Worm (Caenorhabditis elegans) whole organism, mixed stage, embryonic: Measurements from ENCODE around the gene mul-1.
"Not testable (repeated sequence)": the region's sequence is repeated elsewhere in the genome, so short reads cannot be mapped to it uniquely, and the experiment has no call there.

ENCODE experiments used
- M03D4.4 ChIP-seq: sonication (generic microtip); optimal IDR thresholded peaks from 2 replicates; lab custom pipeline; 2017; ENCODE audit warnings: mild to moderate bottlenecking, missing genetic modification characterization, missing compliant biosample characterization
- bed-3 ChIP-seq: fragments of 200-800 bp; sonication (Bioruptor generic); optimal IDR thresholded peaks from 3 replicates; lab custom pipeline; 2018; ENCODE audit warnings: mild to moderate bottlenecking, missing genetic modification characterization, moderate library complexity, missing compliant biosample characterization
- blmp-1 ChIP-seq: fragments of 150-350 bp; optimal IDR thresholded peaks from 2 replicates; lab custom pipeline; 2014; ENCODE audit warnings: missing biosample characterization, missing genetic modification characterization
- ceh-39 ChIP-seq: fragments of 150-350 bp; optimal IDR thresholded peaks from 2 replicates; lab custom pipeline; 2014; ENCODE audit warnings: missing biosample characterization, missing genetic modification characterization
- ceh-43 ChIP-seq: fragments of 200-800 bp; sonication (Bioruptor generic); optimal IDR thresholded peaks from 2 replicates; lab custom pipeline; 2018; ENCODE audit warnings: mild to moderate bottlenecking, missing genetic modification characterization, moderate library complexity, missing compliant biosample characterization
- ces-1 ChIP-seq: fragments of 150-350 bp; optimal IDR thresholded peaks from 2 replicates; lab custom pipeline; 2014; ENCODE audit warnings: missing biosample characterization, missing genetic modification reagents, missing genetic modification characterization
- drap-1 ChIP-seq: fragments of 200-800 bp; sonication (Bioruptor generic); optimal IDR thresholded peaks from 3 replicates; lab custom pipeline; 2018; ENCODE audit warnings: mild to moderate bottlenecking, missing genetic modification characterization, missing compliant biosample characterization
- elt-1 ChIP-seq: sonication (generic microtip); optimal IDR thresholded peaks from 2 replicates; lab custom pipeline; 2017; ENCODE audit warnings: missing genetic modification characterization, mild to moderate bottlenecking, missing compliant biosample characterization, antibody characterized with exemption, moderate library complexity, borderline replicate concordance; ENCODE audit not compliant: insufficient read depth
- elt-3 ChIP-seq: fragments of 150-350 bp; optimal IDR thresholded peaks from 2 replicates; lab custom pipeline; 2014; ENCODE audit warnings: missing biosample characterization, missing genetic modification characterization
- flh-1 ChIP-seq: fragments of 200-800 bp; sonication (Bioruptor generic); optimal IDR thresholded peaks from 2 replicates; lab custom pipeline; 2018; ENCODE audit warnings: mild to moderate bottlenecking, missing genetic modification characterization, moderate library complexity, missing compliant biosample characterization
- ham-2 ChIP-seq: fragments of 200-800 bp; sonication (Bioruptor generic); optimal IDR thresholded peaks from 2 replicates; lab custom pipeline; 2018; ENCODE audit warnings: mild to moderate bottlenecking, missing genetic modification characterization, missing compliant biosample characterization
- hlh-1 ChIP-seq: fragments of 150-350 bp; optimal IDR thresholded peaks from 2 replicates; lab custom pipeline; 2014; ENCODE audit warnings: missing biosample characterization, missing genetic modification reagents, missing genetic modification characterization
- lin-13 ChIP-seq: fragments of 150-350 bp; optimal IDR thresholded peaks from 2 replicates; lab custom pipeline; 2014; ENCODE audit warnings: missing biosample characterization, missing genetic modification characterization
- mab-5 ChIP-seq: fragments of 150-350 bp; optimal IDR thresholded peaks from 2 replicates; lab custom pipeline; 2014; ENCODE audit warnings: missing biosample characterization, missing genetic modification characterization
- mep-1 ChIP-seq: fragments of 150-350 bp; optimal IDR thresholded peaks from 2 replicates; lab custom pipeline; 2017; ENCODE audit warnings: missing biosample characterization, missing genetic modification reagents, missing genetic modification characterization, inconsistent platforms
- nhr-2 ChIP-seq: fragments of 150-350 bp; optimal IDR thresholded peaks from 2 replicates; lab custom pipeline; 2014; ENCODE audit warnings: missing biosample characterization, missing genetic modification characterization
- nhr-237 ChIP-seq: fragments of 150-350 bp; optimal IDR thresholded peaks from 2 replicates; lab custom pipeline; 2014; ENCODE audit warnings: missing biosample characterization, missing genetic modification characterization
- nhr-76 ChIP-seq: sonication (generic microtip); optimal IDR thresholded peaks from 2 replicates; lab custom pipeline; 2017; ENCODE audit warnings: missing biosample characterization, missing genetic modification characterization
- pha-4 ChIP-seq: fragments of 150-350 bp; optimal IDR thresholded peaks from 2 replicates; lab custom pipeline; 2018; ENCODE audit warnings: missing biosample characterization, missing genetic modification reagents, missing genetic modification characterization
- sem-2 ChIP-seq: fragments of 200-800 bp; sonication (Bioruptor generic); optimal IDR thresholded peaks from 2 replicates; lab custom pipeline; 2018; ENCODE audit warnings: mild to moderate bottlenecking, missing genetic modification characterization, missing compliant biosample characterization
- snpc-4 ChIP-seq: fragments of 150-350 bp; optimal IDR thresholded peaks from 2 replicates; lab custom pipeline; 2014; ENCODE audit warnings: missing biosample characterization, missing genetic modification characterization
- sptf-1 ChIP-seq: sonication (generic microtip); optimal IDR thresholded peaks from 2 replicates; lab custom pipeline; 2017; ENCODE audit warnings: mild to moderate bottlenecking, missing genetic modification characterization, moderate library complexity, missing compliant biosample characterization
- unc-120 ChIP-seq: sonication (generic microtip); optimal IDR thresholded peaks from 2 replicates; lab custom pipeline; 2017; ENCODE audit warnings: missing genetic modification characterization, missing compliant biosample characterization; ENCODE audit not compliant: poor library complexity, severe bottlenecking
- unc-39 ChIP-seq: fragments of 150-350 bp; optimal IDR thresholded peaks from 2 replicates; lab custom pipeline; 2014; ENCODE audit warnings: missing biosample characterization, missing genetic modification characterization
- unc-62 ChIP-seq: fragments of 150-350 bp; optimal IDR thresholded peaks from 2 replicates; lab custom pipeline; 2014; ENCODE audit warnings: missing biosample characterization, missing genetic modification reagents, missing genetic modification characterization
- zip-8 ChIP-seq: fragments of 150-350 bp; optimal IDR thresholded peaks from 2 replicates; lab custom pipeline; 2014; ENCODE audit warnings: missing biosample characterization, missing genetic modification characterization
- ztf-11 ChIP-seq: fragments of 150-350 bp; optimal IDR thresholded peaks from 2 replicates; lab custom pipeline; 2014; ENCODE audit warnings: missing biosample characterization, missing genetic modification characterization

mul-1 gene

ce11 chrIV:4135744-4136143, 12.8 kb upstream of the mul-1 start, which contains the start of gene F49F1.17:
TSS of gene F49F1.17 (minus strand) at chrIV:4135844.
- TF ChIP-seq sptf-1 (no peak), snpc-4 (tag; lab: Kevin White, UChicago) (no peak), pha-4 (no peak)

DNA sequence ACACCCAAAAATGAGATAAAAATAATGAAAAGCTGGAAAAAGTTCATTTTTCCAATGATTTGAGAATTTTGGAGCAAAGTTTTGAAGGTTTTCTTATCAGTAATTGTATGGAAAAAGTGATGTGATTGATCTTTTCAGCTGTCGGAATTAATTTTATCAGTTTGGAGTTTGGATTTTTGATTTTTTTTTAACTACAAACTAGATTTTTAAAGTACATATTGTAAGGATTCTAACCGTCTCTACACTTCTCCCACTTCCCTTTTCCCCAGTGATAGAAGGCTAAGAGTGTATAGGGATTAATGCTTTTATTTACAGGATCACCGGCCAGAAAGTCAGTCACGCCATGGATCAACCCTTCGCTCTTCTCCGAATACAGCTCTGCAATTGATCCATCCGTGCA, 2.7 kb upstream of the mul-1 start, which contains the start of gene F49F1.7:
F49F1.7 (minus strand) TSS at position 101 of the 400 bp plus-strand sequence.
- not testable (repeated sequence) for TF ChIP-seq unc-39 (tag; lab: Kevin White, UChicago); hlh-1; snpc-4 (tag; lab: Kevin White, UChicago)

DNA sequence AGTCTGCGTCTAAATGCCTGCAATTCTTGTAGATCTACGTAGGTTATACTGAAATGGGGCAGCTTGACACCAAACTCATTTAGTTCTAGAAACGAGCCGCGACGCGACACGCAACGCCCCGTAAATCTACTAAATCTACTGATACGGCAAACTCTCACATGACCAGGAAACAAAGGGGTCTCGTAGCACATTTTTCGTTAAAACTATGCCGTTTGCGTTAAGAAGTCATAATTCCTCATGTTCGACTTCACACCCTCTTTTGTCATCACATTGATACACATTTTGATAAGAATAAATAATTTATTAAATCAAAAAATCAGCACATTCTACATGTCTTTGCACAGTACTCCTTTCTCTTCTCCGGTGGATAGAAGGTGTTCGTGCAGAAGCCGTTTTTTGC, 1.9 kb downstream of the mul-1 start:
- TF ChIP-seq ztf-11 (tag; lab: Kevin White, UChicago) (no peak), lin-13 (tag; lab: Kevin White, UChicago) (no peak), sptf-1 (no peak), sem-2 (GFP tag; lab: Kevin White, UChicago) (no peak), hlh-1 (no peak), unc-62 (GFP tag; lab: Kevin White, UChicago) (no peak), elt-1 (tag; lab: Kevin White, UChicago) (no peak), nhr-2 (tag; lab: Kevin White, UChicago) (no peak), M03D4.4 (no peak), blmp-1 (tag; lab: Kevin White, UChicago) (no peak), flh-1 (GFP tag; lab: Kevin White, UChicago) (no peak)

- no peak for TF ChIP-seq elt-1 (tag; lab: Kevin White, UChicago)
- TF ChIP-seq hlh-1, result no peak
- no peak for TF ChIP-seq zip-8
- TF ChIP-seq nhr-2 (tag; lab: Kevin White, UChicago), result no peak
- no peak for TF ChIP-seq blmp-1 (tag; lab: Kevin White, UChicago)
- TF ChIP-seq ces-1 (GFP tag; lab: Kevin White, UChicago), result no peak
These were observed 2.7 kb downstream of the mul-1 start, which contains the start of gene F49F1.5 for ce11 chrIV:4120263-4120662. TSS of gene F49F1.5 (minus strand) at chrIV:4120415.

ce11 chrIV:4117432-4117831, 5.5 kb downstream of the mul-1 start, which contains the start of gene drd-50:
TSS of gene drd-50 (plus strand) at chrIV:4117732.
- TF ChIP-seq pha-4, result no peak
- TF ChIP-seq ceh-43 (GFP tag; lab: Kevin White, UChicago), result no peak
- TF ChIP-seq ceh-39 (tag; lab: Kevin White, UChicago), result no peak
- no peak for TF ChIP-seq sem-2 (GFP tag; lab: Kevin White, UChicago)
- TF ChIP-seq elt-3 (tag; lab: Kevin White, UChicago), result no peak
- no peak for TF ChIP-seq bed-3 (GFP tag; lab: Kevin White, UChicago)
- no peak for TF ChIP-seq nhr-237
- TF ChIP-seq lin-13 (tag; lab: Kevin White, UChicago), result no peak
- no peak for TF ChIP-seq mep-1 (tag; lab: Kevin White, UChicago)
- TF ChIP-seq ztf-11 (tag; lab: Kevin White, UChicago), result no peak
- TF ChIP-seq unc-120 (tag; lab: Kevin White, UChicago), result no peak

DNA sequence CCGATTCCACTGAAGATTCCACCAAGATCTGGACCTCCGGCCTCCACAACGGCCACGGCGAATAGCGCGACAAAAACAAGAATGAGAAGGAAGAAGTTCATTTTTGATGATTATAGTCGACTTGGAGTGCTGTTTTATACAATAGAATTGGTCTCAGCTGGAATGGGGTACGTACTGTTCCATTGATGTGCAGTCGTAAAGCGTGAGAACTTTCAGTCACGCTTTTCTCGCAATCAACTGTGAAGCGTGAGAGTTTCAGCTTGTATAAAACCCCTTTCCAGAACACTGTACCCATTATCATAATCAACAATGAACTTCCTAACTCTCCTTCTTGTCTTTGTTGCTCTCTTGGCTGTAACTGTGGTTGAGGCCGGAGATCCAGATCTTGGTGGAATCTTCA, 7.3 kb downstream of the mul-1 start, which contains the start of the genes F49F1.4 and F49F1.2:
F49F1.4 (minus strand) TSS at position 101 of the 400 bp plus-strand sequence.
F49F1.2 (plus strand) TSS at position 310 of the 400 bp plus-strand sequence.
- TF ChIP-seq nhr-2 (tag; lab: Kevin White, UChicago), result no peak
- no peak for TF ChIP-seq ceh-43 (GFP tag; lab: Kevin White, UChicago)
- TF ChIP-seq unc-39 (tag; lab: Kevin White, UChicago), result no peak
- TF ChIP-seq unc-120 (tag; lab: Kevin White, UChicago), result no peak
- TF ChIP-seq mab-5 (tag; lab: Kevin White, UChicago), result no peak
- no peak for TF ChIP-seq ceh-39 (tag; lab: Kevin White, UChicago)
- TF ChIP-seq drap-1 (GFP tag; lab: Kevin White, UChicago), result no peak
- TF ChIP-seq ham-2 (GFP tag; lab: Kevin White, UChicago), result no peak
- TF ChIP-seq snpc-4 (tag; lab: Kevin White, UChicago), result no peak
- no peak for TF ChIP-seq nhr-76 (tag; lab: Kevin White, UChicago)
- TF ChIP-seq ces-1 (GFP tag; lab: Kevin White, UChicago), result no peak
- TF ChIP-seq blmp-1 (tag; lab: Kevin White, UChicago), result no peak
- no peak for TF ChIP-seq elt-3 (tag; lab: Kevin White, UChicago)
